Fruit fly (Drosophila melanogaster) whole organism, embryonic: ENCODE data around the gene CG6966.

Experiments
- Scr ChIP-seq: fragments of 200-800 bp; sonication (Bioruptor generic); IDR thresholded peaks from 2 replicates; pipeline ENCODE4 v1.3.6; 2022; ENCODE audit warnings: missing biosample characterization, missing genetic modification characterization; ENCODE audit not compliant: partially characterized antibody
- chif ChIP-seq, 2 experiments: fragments of 200-800 bp; sonication (Bioruptor generic); optimal IDR thresholded peaks; 3 replicates each; lab custom pipeline; 2016; ENCODE audit warnings: missing biosample characterization in 2 of 2, missing genetic modification characterization in 2 of 2
- chm ChIP-seq: fragments of 200-800 bp; sonication (Bioruptor generic); IDR thresholded peaks from 2 replicates; pipeline ENCODE4 v1.3.6; 2022; ENCODE audit warnings: missing biosample characterization, missing genetic modification characterization
- en ChIP-seq: fragments of 200-800 bp; sonication (Bioruptor generic); optimal IDR thresholded peaks from 2 replicates; lab custom pipeline; 2016; ENCODE audit warnings: missing biosample characterization, missing genetic modification characterization
- vnd ChIP-seq: fragments of 200-800 bp; sonication (Bioruptor generic); IDR thresholded peaks from 3 replicates; pipeline ENCODE4 v1.3.6; 2022; ENCODE audit warnings: missing biosample characterization, missing genetic modification characterization; ENCODE audit not compliant: partially characterized antibody

DNA sequence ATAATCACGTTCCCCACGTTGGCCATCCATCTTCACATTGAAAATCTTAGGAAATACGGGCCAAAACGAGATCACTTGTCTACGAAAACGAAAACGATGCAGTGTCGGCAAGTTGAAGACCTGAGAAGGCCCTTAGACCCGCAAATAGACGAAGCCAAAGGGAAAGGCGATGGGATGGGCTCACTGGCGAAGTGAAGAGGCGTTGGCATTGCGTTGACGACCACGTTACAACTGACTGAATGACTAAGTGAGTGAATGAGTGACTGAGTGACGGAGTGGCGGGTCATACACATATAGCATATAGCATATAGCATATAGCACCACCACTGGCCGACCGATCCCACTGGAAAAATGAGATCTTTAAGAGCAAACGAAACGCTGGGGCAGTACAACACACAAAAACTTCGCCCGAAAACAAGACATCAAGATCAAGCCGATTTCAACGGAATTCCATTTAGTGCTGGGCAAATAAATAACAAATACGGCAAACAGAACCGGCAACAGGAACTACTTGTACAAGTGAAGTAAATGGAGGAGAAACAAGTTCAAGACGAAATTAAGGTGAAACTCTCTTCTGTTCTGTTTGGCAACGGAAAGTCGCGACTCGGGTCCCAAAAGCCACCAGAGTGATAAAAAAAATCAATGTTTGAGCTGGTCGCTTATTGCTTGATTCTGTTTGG lies 27.7 kb upstream of the CG6966 start:
- TF ChIP-seq chm (GFP tag; lab: Robert Waterston, UW) (no peak), Scr (GFP tag; lab: Robert Waterston, UW) (no peak), chif (GFP tag; optimal IDR thresholded peaks at IDR 0.05; lab: Kevin White, UChicago) (no peak), en (GFP tag; lab: Kevin White, UChicago) (no peak), vnd (GFP tag; lab: Robert Waterston, UW) (no peak)
